Worm (Caenorhabditis elegans): ENCODE results near the gene asm-1.

Gene asm-1

DNA sequence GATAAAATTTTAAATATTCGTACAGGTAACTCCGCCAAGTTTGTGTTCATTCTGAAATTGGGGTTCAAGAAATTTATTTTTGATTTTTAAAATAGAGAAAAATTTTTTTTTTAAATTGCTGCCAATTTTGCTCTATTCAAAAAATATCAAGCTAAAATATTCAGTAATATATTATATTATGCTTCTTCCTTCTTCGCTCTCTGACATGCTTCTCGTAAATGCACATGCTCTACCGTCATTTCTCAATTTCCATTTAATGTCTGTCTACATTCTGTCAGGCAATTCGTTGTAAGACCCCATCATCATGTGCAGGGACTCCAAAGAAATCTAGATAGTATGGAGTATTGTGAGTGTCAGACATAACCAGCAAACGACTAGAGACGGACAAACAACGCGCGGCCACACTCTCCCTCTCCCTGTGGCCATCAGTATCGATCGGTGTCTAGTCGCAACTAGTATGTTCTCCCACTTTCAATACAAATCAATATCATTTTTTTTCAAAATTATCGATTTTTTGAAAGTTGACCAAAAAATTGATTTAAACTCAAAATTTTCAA is 41.5 kb downstream of the asm-1 start, which contains the start of the genes malt-1 and ceh-38 (continued):
- TF ChIP-seq ceh-22 (tag; optimal IDR thresholded peaks at IDR 0.05) (no peak), npax-4 (tag; optimal IDR thresholded peaks at IDR 0.05) (no peak), pros-1 (tag; optimal IDR thresholded peaks at IDR 0.05) (peak; percentile 72), che-1 (tag; optimal IDR thresholded peaks at IDR 0.05) (no peak), dve-1 (tag; optimal IDR thresholded peaks at IDR 0.05) (peak; percentile 68), ahr-1 (tag; optimal IDR thresholded peaks at IDR 0.05) (no peak), tbx-2 (tag; optimal IDR thresholded peaks at IDR 0.05) (peak; percentile 84), sdc-2 (tag; optimal IDR thresholded peaks at IDR 0.05) (no peak), fkh-6 (tag; optimal IDR thresholded peaks at IDR 0.05) (no peak), ceh-2 (tag; optimal IDR thresholded peaks at IDR 0.05) (peak; percentile 56), hlh-30 (tag; optimal IDR thresholded peaks at IDR 0.05; ENCODE audit: insufficient read depth) (peak; percentile 92), K09A11.1 (tag; optimal IDR thresholded peaks at IDR 0.05; ENCODE audit: insufficient read depth) (no peak), ceh-9 (tag; optimal IDR thresholded peaks at IDR 0.05) (no peak), C08G9.2 (tag; optimal IDR thresholded peaks at IDR 0.05) (no peak), C38D4.7 (GFP tag; optimal IDR thresholded peaks at IDR 0.05) (no peak), ceh-6 (GFP tag; optimal IDR thresholded peaks at IDR 0.05) (peak; percentile 47), pax-1 (tag; optimal IDR thresholded peaks at IDR 0.05) (peak; percentile 69), ttx-3 (tag; optimal IDR thresholded peaks at IDR 0.05) (no peak), fkh-10 (GFP tag; optimal IDR thresholded peaks at IDR 0.05) (peak; percentile 3), pha-4 (tag; optimal IDR thresholded peaks at IDR 0.05) (no peak), elt-2 (tag; optimal IDR thresholded peaks at IDR 0.05) (peak; percentile 51), hlh-15 (tag; optimal IDR thresholded peaks at IDR 0.05) (no peak), unc-42 (tag; optimal IDR thresholded peaks at IDR 0.05) (peak; percentile 86), ztf-16 (tag; optimal IDR thresholded peaks at IDR 0.05) (no peak), syd-9 (tag; optimal IDR thresholded peaks at IDR 0.05) (no peak), elt-4 (tag; optimal IDR thresholded peaks at IDR 0.05) (no peak), K02D7.2 (tag; optimal IDR thresholded peaks at IDR 0.05) (no peak), odd-2 (tag; optimal IDR thresholded peaks at IDR 0.05) (no peak), eyg-1 (tag; optimal IDR thresholded peaks at IDR 0.05) (no peak), tbx-7 (tag; optimal IDR thresholded peaks at IDR 0.05) (no peak), mec-3 (tag; optimal IDR thresholded peaks at IDR 0.05; ENCODE audit: borderline replicate concordance) (no peak), unc-55 (GFP tag; optimal IDR thresholded peaks at IDR 0.05) (peak; percentile 82), ceh-14 (tag; optimal IDR thresholded peaks at IDR 0.05) (peak; percentile 36)

DNA sequence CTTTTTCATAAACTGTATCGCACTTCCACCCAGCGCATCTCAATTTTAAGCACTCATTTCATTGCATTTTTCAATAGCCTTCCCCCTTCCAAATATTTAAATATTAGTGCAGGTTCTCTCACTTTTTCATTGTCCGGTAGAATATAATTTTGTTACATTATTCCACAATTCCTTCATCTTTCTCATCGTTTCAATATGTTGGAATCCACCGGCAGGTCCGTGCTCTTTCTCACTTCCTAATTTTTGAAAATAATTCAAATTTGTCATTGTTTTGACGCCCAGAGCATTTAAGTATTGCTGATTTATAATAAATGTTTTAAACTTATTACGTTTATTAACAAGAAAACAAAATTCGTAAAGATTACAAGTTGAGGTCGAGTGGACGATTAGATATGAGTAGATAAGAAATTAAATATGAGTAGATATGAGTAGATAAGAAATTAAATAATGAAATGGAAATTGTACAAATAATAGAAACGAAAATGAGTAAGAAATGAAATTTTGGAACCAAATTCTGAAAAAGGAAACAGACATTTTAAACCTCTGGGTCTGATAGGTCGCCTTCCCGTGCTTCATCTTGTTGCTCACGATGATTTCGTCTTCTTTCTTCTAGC is 45.3 kb downstream of the asm-1 start:
- TF ChIP-seq dve-1 (tag; optimal IDR thresholded peaks at IDR 0.05) = no peak
- peak; percentile 55 for TF ChIP-seq elt-2 (tag; optimal IDR thresholded peaks at IDR 0.05)

ce11 chrII:6958136-6958535 is 48.3 kb downstream of the asm-1 start:
- TF ChIP-seq fkh-6 (tag; optimal IDR thresholded peaks at IDR 0.05) = no peak
- no peak for TF ChIP-seq T23F11.4 (GFP tag; optimal IDR thresholded peaks at IDR 0.05)
- TF ChIP-seq C38D4.7 (GFP tag; optimal IDR thresholded peaks at IDR 0.05) = no peak
- no peak for TF ChIP-seq sox-4 (tag; optimal IDR thresholded peaks at IDR 0.05)
- no peak for TF ChIP-seq K02D7.2 (tag; optimal IDR thresholded peaks at IDR 0.05)
- TF ChIP-seq npax-4 (tag; optimal IDR thresholded peaks at IDR 0.05) = no peak
- TF ChIP-seq ztf-16 (tag; optimal IDR thresholded peaks at IDR 0.05) = no peak
- TF ChIP-seq hlh-8 (tag; optimal IDR thresholded peaks at IDR 0.05) = no peak

Measured in whole organism, late embryonic.